Fruit fly (Drosophila melanogaster) whole organism, embryonic: ENCODE results near the gene Awh.

Source experiments
- Atf6 ChIP-seq: fragments of 200-800 bp; sonication (Bioruptor generic); IDR thresholded peaks from 2 replicates; pipeline ENCODE4 v1.3.6; 2022; ENCODE audit warnings: missing biosample characterization, missing genetic modification characterization
- Bgb ChIP-seq: fragments of 200-800 bp; sonication (Bioruptor generic); IDR thresholded peaks from 2 replicates; pipeline ENCODE4 v1.3.6; 2022; ENCODE audit warnings: missing biosample characterization, missing genetic modification characterization; ENCODE audit not compliant: partially characterized antibody
- CG11093 ChIP-seq: fragments of 200-800 bp; sonication (Bioruptor generic); IDR thresholded peaks from 3 replicates; pipeline ENCODE4 v1.3.6; 2022; ENCODE audit warnings: missing biosample characterization, missing genetic modification characterization
- CG11504 ChIP-seq: fragments of 200-800 bp; sonication (Bioruptor generic); optimal IDR thresholded peaks from 3 replicates; lab custom pipeline; 2019; ENCODE audit warnings: missing biosample characterization, mild to moderate bottlenecking, missing genetic modification characterization, moderate library complexity
- CG11695 ChIP-seq: fragments of 200-800 bp; sonication (Bioruptor generic); IDR thresholded peaks from 3 replicates; pipeline ENCODE4 v1.3.6; 2022; ENCODE audit warnings: missing biosample characterization, missing genetic modification characterization
- CG15269 ChIP-seq: fragments of 200-800 bp; sonication (Bioruptor generic); optimal IDR thresholded peaks from 2 replicates; lab custom pipeline; 2018; ENCODE audit warnings: missing biosample characterization, mild to moderate bottlenecking, missing genetic modification characterization, moderate library complexity
- CG16815 ChIP-seq: fragments of 200-800 bp; sonication (Bioruptor generic); optimal IDR thresholded peaks from 3 replicates; lab custom pipeline; 2017; ENCODE audit warnings: missing biosample characterization, mild to moderate bottlenecking, missing genetic modification characterization
- CG17359 ChIP-seq: fragments of 200-800 bp; sonication (Bioruptor generic); optimal IDR thresholded peaks from 3 replicates; lab custom pipeline; 2018; ENCODE audit warnings: missing biosample characterization, mild to moderate bottlenecking, missing genetic modification characterization, moderate library complexity
- CG1792 ChIP-seq: fragments of 200-800 bp; sonication (Bioruptor generic); optimal IDR thresholded peaks from 2 replicates; lab custom pipeline; 2016; ENCODE audit warnings: missing biosample characterization, missing genetic modification characterization
- CG18764 ChIP-seq: fragments of 200-800 bp; sonication (Bioruptor generic); optimal IDR thresholded peaks from 3 replicates; lab custom pipeline; 2016; ENCODE audit warnings: missing biosample characterization, missing genetic modification characterization
- CG32767 ChIP-seq: fragments of 200-800 bp; sonication (Bioruptor generic); IDR thresholded peaks from 2 replicates; pipeline ENCODE4 v1.3.6; 2022; ENCODE audit warnings: missing biosample characterization, missing genetic modification characterization
- CG33557 ChIP-seq: fragments of 200-800 bp; sonication (Bioruptor generic); optimal IDR thresholded peaks from 2 replicates; lab custom pipeline; 2019; ENCODE audit warnings: missing biosample characterization, mild to moderate bottlenecking, missing genetic modification characterization, moderate library complexity
- CG34376 ChIP-seq: fragments of 200-800 bp; sonication (Bioruptor generic); optimal IDR thresholded peaks from 2 replicates; lab custom pipeline; 2018; ENCODE audit warnings: missing biosample characterization, mild to moderate bottlenecking, missing genetic modification characterization
- CG3838 ChIP-seq: fragments of 200-800 bp; sonication (Bioruptor generic); optimal IDR thresholded peaks from 3 replicates; lab custom pipeline; 2016; ENCODE audit warnings: missing biosample characterization, missing genetic modification characterization
- CG3995 ChIP-seq: fragments of 200-800 bp; sonication (Bioruptor generic); optimal IDR thresholded peaks from 3 replicates; lab custom pipeline; 2016; ENCODE audit warnings: missing biosample characterization, missing genetic modification characterization
- CG4424 ChIP-seq: fragments of 200-800 bp; sonication (Bioruptor generic); optimal IDR thresholded peaks from 3 replicates; lab custom pipeline; 2016; ENCODE audit warnings: missing biosample characterization, missing genetic modification characterization
- CG4820 ChIP-seq: fragments of 200-800 bp; sonication (Bioruptor generic); optimal IDR thresholded peaks from 3 replicates; lab custom pipeline; 2016; ENCODE audit warnings: missing biosample characterization, missing genetic modification characterization
- CG6765 ChIP-seq: fragments of 200-800 bp; sonication (Bioruptor generic); optimal IDR thresholded peaks from 3 replicates; lab custom pipeline; 2017; ENCODE audit warnings: missing biosample characterization, mild to moderate bottlenecking, missing genetic modification characterization
- CG7745 ChIP-seq: fragments of 200-800 bp; sonication (Bioruptor generic); optimal IDR thresholded peaks from 2 replicates; lab custom pipeline; 2018; ENCODE audit warnings: missing biosample characterization, mild to moderate bottlenecking, missing genetic modification characterization, moderate library complexity
- Dip2 ChIP-seq: fragments of 200-800 bp; sonication (Bioruptor generic); IDR thresholded peaks from 2 replicates; pipeline ENCODE4 v1.3.6; 2022; ENCODE audit warnings: missing biosample characterization, missing genetic modification characterization
- Doc2 ChIP-seq: fragments of 200-800 bp; sonication (Bioruptor generic); IDR thresholded peaks from 2 replicates; pipeline ENCODE4 v1.3.6; 2022; ENCODE audit warnings: missing biosample characterization, missing genetic modification characterization
- Dref ChIP-seq: fragments of 200-800 bp; sonication (Bioruptor generic); IDR thresholded peaks from 2 replicates; pipeline ENCODE4 v1.3.6; 2022; ENCODE audit warnings: missing biosample characterization, missing genetic modification characterization
- HLH54F ChIP-seq: fragments of 200-800 bp; sonication (Bioruptor generic); optimal IDR thresholded peaks from 3 replicates; lab custom pipeline; 2016; ENCODE audit warnings: missing biosample characterization, missing genetic modification characterization
- Hr51 ChIP-seq, 2 experiments: fragments of 200-800 bp; sonication (Bioruptor generic); optimal IDR thresholded peaks; 2 replicates in 1 of 2; 3 replicates in 1 of 2; lab custom pipeline; 2016 to 2018; ENCODE audit warnings: missing biosample characterization in 2 of 2, missing genetic modification characterization in 2 of 2, mild to moderate bottlenecking in 1 of 2, moderate library complexity in 1 of 2
- Hr78 ChIP-seq, 2 experiments: fragments of 200-800 bp in 1 of 2; fragments of >200 bp in 1 of 2; sonication (Bioruptor generic) in 1 of 2; optimal IDR thresholded peaks; 2 replicates each; lab custom pipeline; 2017 to 2019; ENCODE audit warnings: missing biosample characterization in 2 of 2, missing genetic modification characterization in 2 of 2, mild to moderate bottlenecking in 1 of 2, moderate library complexity in 1 of 2
- Lpt ChIP-seq: fragments of >200 bp; optimal IDR thresholded peaks from 2 replicates; lab custom pipeline; 2018; ENCODE audit warnings: missing biosample characterization, missing genetic modification characterization
- NFAT ChIP-seq: fragments of 200-800 bp; sonication (Bioruptor generic); IDR thresholded peaks from 2 replicates; pipeline ENCODE4 v1.3.6; 2022; ENCODE audit warnings: missing biosample characterization, missing genetic modification characterization
- Nf-YB ChIP-seq: fragments of 200-800 bp; sonication (Bioruptor generic); optimal IDR thresholded peaks from 3 replicates; lab custom pipeline; 2019; ENCODE audit warnings: missing biosample characterization, mild to moderate bottlenecking, missing genetic modification characterization, moderate library complexity
- Rfx ChIP-seq: fragments of 200-800 bp; sonication (Bioruptor generic); IDR thresholded peaks from 2 replicates; pipeline ENCODE4 v1.3.6; 2022; ENCODE audit warnings: missing biosample characterization, missing genetic modification characterization
- Tbp ChIP-seq: fragments of >200 bp; optimal IDR thresholded peaks from 2 replicates; lab custom pipeline; 2018; ENCODE audit warnings: missing biosample characterization, missing genetic modification characterization
- Xrp1 ChIP-seq: fragments of 200-800 bp; sonication (Bioruptor generic); IDR thresholded peaks from 2 replicates; pipeline ENCODE4 v1.3.6; 2022; ENCODE audit warnings: missing biosample characterization, missing genetic modification characterization
- amos ChIP-seq: fragments of 200-800 bp; sonication (Bioruptor generic); IDR thresholded peaks from 2 replicates; pipeline ENCODE4 v1.3.6; 2022; ENCODE audit warnings: missing biosample characterization, missing genetic modification characterization; ENCODE audit not compliant: partially characterized antibody
- crp ChIP-seq, 2 experiments: fragments of 200-800 bp; sonication (Bioruptor generic); optimal IDR thresholded peaks; 2 replicates in 1 of 2; 3 replicates in 1 of 2; lab custom pipeline; 2017; ENCODE audit warnings: missing biosample characterization in 2 of 2, missing genetic modification characterization in 2 of 2, mild to moderate bottlenecking in 1 of 2, moderate library complexity in 1 of 2
- da ChIP-seq: fragments of 200-800 bp; sonication (Bioruptor generic); optimal IDR thresholded peaks from 2 replicates; lab custom pipeline; 2016; ENCODE audit warnings: missing biosample characterization, missing genetic modification characterization
- eyg ChIP-seq: fragments of 200-800 bp; sonication (Bioruptor generic); optimal IDR thresholded peaks from 3 replicates; lab custom pipeline; 2016; ENCODE audit warnings: missing biosample characterization, missing genetic modification characterization
- gsb ChIP-seq: fragments of 200-800 bp; sonication (Bioruptor generic); IDR thresholded peaks from 2 replicates; pipeline ENCODE4 v1.3.6; 2022; ENCODE audit warnings: missing biosample characterization, missing genetic modification characterization
- inv ChIP-seq: fragments of 200-800 bp; sonication (Bioruptor generic); IDR thresholded peaks from 2 replicates; pipeline ENCODE4 v1.3.6; 2022; ENCODE audit warnings: missing biosample characterization, missing genetic modification characterization; ENCODE audit not compliant: partially characterized antibody
- klu ChIP-seq: fragments of 200-800 bp; sonication (Bioruptor generic); IDR thresholded peaks from 2 replicates; pipeline ENCODE4 v1.3.6; 2022; ENCODE audit warnings: missing biosample characterization, missing genetic modification characterization
- knrl ChIP-seq: fragments of 200-800 bp; sonication (Bioruptor generic); IDR thresholded peaks from 3 replicates; pipeline ENCODE4 v1.3.6; 2022; ENCODE audit warnings: missing biosample characterization, missing genetic modification characterization; ENCODE audit not compliant: partially characterized antibody
- lmd ChIP-seq: fragments of 200-800 bp; sonication (Bioruptor generic); IDR thresholded peaks from 2 replicates; pipeline ENCODE4 v1.3.6; 2022; ENCODE audit warnings: missing biosample characterization, missing genetic modification characterization
- nom ChIP-seq: fragments of 200-800 bp; sonication (Bioruptor generic); optimal IDR thresholded peaks from 2 replicates; lab custom pipeline; 2017; ENCODE audit warnings: missing biosample characterization, missing genetic modification characterization, mild to moderate bottlenecking, moderate library complexity, missing genetic modification reagents
- peb ChIP-seq: fragments of 200-800 bp; sonication (Bioruptor generic); IDR thresholded peaks from 2 replicates; pipeline ENCODE4 v1.3.6; 2022; ENCODE audit warnings: missing biosample characterization, missing genetic modification characterization
- phol ChIP-seq: fragments of 200-800 bp; sonication (Bioruptor generic); optimal IDR thresholded peaks from 3 replicates; lab custom pipeline; 2018; ENCODE audit warnings: missing biosample characterization, mild to moderate bottlenecking, missing genetic modification characterization, moderate library complexity
- pita ChIP-seq: fragments of 200-800 bp; sonication (Bioruptor generic); optimal IDR thresholded peaks from 2 replicates; lab custom pipeline; 2017; ENCODE audit warnings: missing biosample characterization, mild to moderate bottlenecking, missing genetic modification characterization
- pnt ChIP-seq: fragments of 200-800 bp; sonication (Bioruptor generic); optimal IDR thresholded peaks from 3 replicates; lab custom pipeline; 2016; ENCODE audit warnings: missing biosample characterization, missing genetic modification characterization
- ranshi ChIP-seq: fragments of 200-800 bp; sonication (Bioruptor generic); IDR thresholded peaks from 2 replicates; pipeline ENCODE4 v1.3.6; 2022; ENCODE audit warnings: missing biosample characterization, missing genetic modification characterization
- repo ChIP-seq: fragments of 200-800 bp; sonication (Bioruptor generic); optimal IDR thresholded peaks from 2 replicates; lab custom pipeline; 2016; ENCODE audit warnings: missing biosample characterization, missing genetic modification characterization
- wek ChIP-seq: fragments of 200-800 bp; sonication (Bioruptor generic); optimal IDR thresholded peaks from 3 replicates; lab custom pipeline; 2018; ENCODE audit warnings: missing biosample characterization, mild to moderate bottlenecking, missing genetic modification characterization, moderate library complexity
- zfh2 ChIP-seq: fragments of 200-800 bp; sonication (Bioruptor generic); optimal IDR thresholded peaks from 2 replicates; lab custom pipeline; 2016; ENCODE audit warnings: missing biosample characterization, missing genetic modification characterization

The Awh gene

dm6 chr3L:3814010-3814833 is 31.8 kb upstream of the Awh start, which contains the start of gene Scsalpha1 (continued):
- TF ChIP-seq CG34376 (GFP tag; lab: Kevin White, UChicago), result peak; percentile 15
- TF ChIP-seq wek (GFP tag; lab: Kevin White, UChicago), result peak; percentile 97
- TF ChIP-seq Nf-YB (GFP tag; lab: Kevin White, UChicago), result no peak
- no peak for TF ChIP-seq CG4820 (GFP tag; lab: Kevin White, UChicago)
- TF ChIP-seq gsb (GFP tag; lab: Robert Waterston, UW), result peak; percentile 18; the same call in 1 of the 2 replicates
- TF ChIP-seq Lpt (GFP tag; lab: Kevin White, UChicago), result no peak
- no peak for TF ChIP-seq CG3838
- peak; percentile 99 for TF ChIP-seq knrl
- peak; percentile 6 to 82 for TF ChIP-seq crp (GFP tag; optimal IDR thresholded peaks at IDR 0.05; lab: Kevin White, UChicago)
- TF ChIP-seq klu, result no peak
- 0 out of 2 replicates have a peak, but pooled peaks have one; percentile 37 for TF ChIP-seq NFAT (GFP tag; lab: Robert Waterston, UW)
- TF ChIP-seq phol (tag; lab: Kevin White, UChicago), result peak; percentile 42
- TF ChIP-seq Bgb, result peak; percentile 100
- peak in 1 of 2 experiments; percentile 46 for TF ChIP-seq Hr51 (GFP tag; optimal IDR thresholded peaks at IDR 0.05; lab: Kevin White, UChicago)
- peak; percentile 63 for TF ChIP-seq CG3995
- TF ChIP-seq CG4424 (GFP tag; lab: Kevin White, UChicago), result no peak
- TF ChIP-seq CG1792 (GFP tag; lab: Kevin White, UChicago), result no peak
- TF ChIP-seq CG18764 (GFP tag; lab: Kevin White, UChicago), result peak; percentile 6
- peak; percentile 63 for TF ChIP-seq CG11695 (GFP tag; lab: Robert Waterston, UW)
- TF ChIP-seq nom (GFP tag; lab: Kevin White, UChicago), result peak; percentile 79
- TF ChIP-seq peb (GFP tag; lab: Robert Waterston, UW), result no peak
- peak; percentile 61 for TF ChIP-seq Rfx (GFP tag; lab: Robert Waterston, UW)
- TF ChIP-seq zfh2 (GFP tag; lab: Kevin White, UChicago), result peak; percentile 7
- no peak for TF ChIP-seq Doc2
- no peak for TF ChIP-seq eyg (GFP tag; lab: Kevin White, UChicago)
- peak; percentile 23; the same call in 1 of the 2 replicates for TF ChIP-seq ranshi (GFP tag; lab: Robert Waterston, UW)
- no peak for TF ChIP-seq CG11504 (tag; lab: Kevin White, UChicago)
- no peak for TF ChIP-seq pnt
- no peak for TF ChIP-seq Tbp (GFP tag; lab: Kevin White, UChicago)
- peak; percentile 99 for TF ChIP-seq Dref (GFP tag; lab: Robert Waterston, UW)
- TF ChIP-seq lmd (GFP tag; lab: Robert Waterston, UW), result no peak
- TF ChIP-seq amos (GFP tag; lab: Robert Waterston, UW), result peak; percentile 100
- TF ChIP-seq Dip2 (GFP tag; lab: Robert Waterston, UW), result no peak
- TF ChIP-seq Xrp1, result peak; percentile 54; the same call in 1 of the 2 replicates
- no peak for TF ChIP-seq CG6765 (GFP tag; lab: Kevin White, UChicago)
- TF ChIP-seq inv (GFP tag; lab: Robert Waterston, UW), result peak; percentile 99
- TF ChIP-seq CG16815 (GFP tag; lab: Kevin White, UChicago), result peak; percentile 3
- no peak for TF ChIP-seq da (GFP tag; lab: Kevin White, UChicago)
- TF ChIP-seq CG7745 (tag; lab: Kevin White, UChicago), result peak; percentile 12
- TF ChIP-seq CG11093 (GFP tag; lab: Robert Waterston, UW), result no peak
- peak; percentile 70; the same call in 1 of the 2 replicates for TF ChIP-seq Atf6 (GFP tag; lab: Robert Waterston, UW)
- peak in 1 of 2 experiments; percentile 83 for TF ChIP-seq Hr78 (GFP tag; optimal IDR thresholded peaks at IDR 0.05; lab: Kevin White, UChicago)
- no peak for TF ChIP-seq pita (GFP tag; lab: Kevin White, UChicago)
- TF ChIP-seq CG15269 (tag; lab: Kevin White, UChicago), result peak; percentile 59
- no peak for TF ChIP-seq repo (GFP tag; lab: Kevin White, UChicago)
- peak; percentile 8 for TF ChIP-seq CG17359
- TF ChIP-seq CG32767 (GFP tag; lab: Robert Waterston, UW), result peak; percentile 61
- TF ChIP-seq HLH54F (GFP tag; lab: Kevin White, UChicago), result peak; percentile 12
- TF ChIP-seq CG33557, result no peak
